Worm (Caenorhabditis elegans): ENCODE results near the gene C54D1.7.
A peak's percentile ranks its signal among the peaks of the same experiment; 100 is the strongest.

C54D1.7 gene

ce11 chrX:7181627-7182026, 25.8 kb upstream of the C54D1.7 start (continued):
- peak; percentile 97 for TF ChIP-seq nhr-42 (GFP tag; IDR thresholded peaks at IDR 0.05)
- peak in 1 of 2 experiments; percentile 95 for TF ChIP-seq unc-62 (GFP tag; optimal IDR thresholded peaks at IDR 0.05 in 1 of 2)
- TF ChIP-seq unc-62 (tag; optimal IDR thresholded peaks at IDR 0.05) = peak; percentile 64
- TF ChIP-seq dmd-6 (GFP tag; IDR thresholded peaks at IDR 0.05) = peak; percentile 89
- peak; percentile 98 for TF ChIP-seq hmg-1.1 (GFP tag; IDR thresholded peaks at IDR 0.05)
- no peak for TF ChIP-seq zip-11 (GFP tag; IDR thresholded peaks at IDR 0.05)
- peak; percentile 49 for TF ChIP-seq ceh-32 (tag; optimal IDR thresholded peaks at IDR 0.05; ENCODE audit: poor library complexity)
- peak; percentile 83 for TF ChIP-seq nhr-48 (tag; optimal IDR thresholded peaks at IDR 0.05)
- peak; percentile 92 for TF ChIP-seq ztf-7 (tag; optimal IDR thresholded peaks at IDR 0.05)
- TF ChIP-seq lin-13 (GFP tag; optimal IDR thresholded peaks at IDR 0.05) = peak; percentile 84
- TF ChIP-seq nhr-77 (tag; optimal IDR thresholded peaks at IDR 0.05) = peak; percentile 99
- TF ChIP-seq ces-1 (GFP tag; optimal IDR thresholded peaks at IDR 0.05) = peak; percentile 12
- TF ChIP-seq Y48G9A.11 (GFP tag; IDR thresholded peaks at IDR 0.05) = no peak
- peak; percentile 47 for TF ChIP-seq zfp-2 (tag; optimal IDR thresholded peaks at IDR 0.05)
- TF ChIP-seq aha-1 (tag) = peak; percentile 86
- no peak for TF ChIP-seq lin-15B (tag; optimal IDR thresholded peaks at IDR 0.05)
- TF ChIP-seq nhr-237 (tag; optimal IDR thresholded peaks at IDR 0.05) = peak; percentile 72
- peak; percentile 99 for TF ChIP-seq mep-1 (tag; optimal IDR thresholded peaks at IDR 0.05)
- peak; percentile 89 for TF ChIP-seq php-3 (GFP tag; IDR thresholded peaks at IDR 0.05)
- TF ChIP-seq zip-2 (tag; optimal IDR thresholded peaks at IDR 0.05) = peak; percentile 86
- peak; percentile 88 for TF ChIP-seq spr-1 (tag; optimal IDR thresholded peaks at IDR 0.05)
- peak; percentile 1 for TF ChIP-seq lir-3 (tag; optimal IDR thresholded peaks at IDR 0.05)
- peak; percentile 66 for TF ChIP-seq F10B5.3 (tag; optimal IDR thresholded peaks at IDR 0.05)
- TF ChIP-seq tra-1 (GFP tag; IDR thresholded peaks at IDR 0.05) = no peak; the same call in 1 of the 2 replicates
- peak; percentile 18 to 80 for TF ChIP-seq mdl-1 (tag; optimal IDR thresholded peaks at IDR 0.05)
- peak; percentile 89 for TF ChIP-seq madf-9 (GFP tag; conservative IDR thresholded peaks at IDR 0.05)
- TF ChIP-seq jun-1 (tag; optimal IDR thresholded peaks at IDR 0.05) = peak; percentile 97
- TF ChIP-seq nhr-102 (tag; optimal IDR thresholded peaks at IDR 0.05) = peak; percentile 98
- no peak for TF ChIP-seq ZK546.5 (tag; optimal IDR thresholded peaks at IDR 0.05)
- peak; percentile 68 for TF ChIP-seq nhr-76 (tag; optimal IDR thresholded peaks at IDR 0.05)
- peak in 1 of 2 experiments; percentile 51 for TF ChIP-seq hif-1 (tag; optimal IDR thresholded peaks at IDR 0.05)

ce11 chrX:7177341-7177740, 21.5 kb upstream of the C54D1.7 start, which contains the start of gene F43E12.1:
Gene F43E12.1 (plus strand): TSS chrX:7177641.
- TF ChIP-seq pha-4 (GFP tag; IDR thresholded peaks at IDR 0.05) (no peak), pha-4 (tag; optimal IDR thresholded peaks at IDR 0.05) (no peak), fos-1 (tag; optimal IDR thresholded peaks at IDR 0.05) (no peak), daf-16 (GFP tag; optimal IDR thresholded peaks at IDR 0.05) (no peak), daf-16 (tag; optimal IDR thresholded peaks at IDR 0.05) (no peak), T20F7.1 (GFP tag; optimal IDR thresholded peaks at IDR 0.05) (no peak), nhr-6 (tag; optimal IDR thresholded peaks at IDR 0.05) (no peak), lin-29 (GFP tag; IDR thresholded peaks at IDR 0.05) (no peak), nhr-237 (tag; optimal IDR thresholded peaks at IDR 0.05) (no peak), nhr-111 (GFP tag; optimal IDR thresholded peaks at IDR 0.05) (no peak), nhr-42 (GFP tag; IDR thresholded peaks at IDR 0.05) (no peak), nhr-41 (GFP tag; IDR thresholded peaks at IDR 0.05) (no peak), nhr-77 (tag; optimal IDR thresholded peaks at IDR 0.05) (no peak), lin-1 (GFP tag; IDR thresholded peaks at IDR 0.05) (no peak), spr-1 (tag; optimal IDR thresholded peaks at IDR 0.05) (no peak), ceh-44 (GFP tag; IDR thresholded peaks at IDR 0.05) (no peak), F44E2.7 (GFP tag; IDR thresholded peaks at IDR 0.05) (no peak), dmd-8 (GFP tag; IDR thresholded peaks at IDR 0.05) (no peak), nhr-76 (tag; optimal IDR thresholded peaks at IDR 0.05) (no peak)

All from whole organism, L4 larva.